Fruit fly (Drosophila melanogaster) whole organism, prepupa: ENCODE data around the gene glob1.

Experiments used
- Blimp-1 ChIP-seq: fragments of 200-800 bp; sonication (Bioruptor generic); optimal IDR thresholded peaks from 3 replicates; lab custom pipeline; 2017; ENCODE audit warnings: missing biosample characterization, missing genetic modification characterization, mild to moderate bottlenecking, moderate library complexity, missing genetic modification reagents
- CG10631 ChIP-seq: fragments of 200-800 bp; sonication (Bioruptor generic); optimal IDR thresholded peaks from 2 replicates; lab custom pipeline; 2016; ENCODE audit warnings: missing biosample characterization, missing genetic modification characterization
- CG11294 ChIP-seq: fragments of 200-800 bp; sonication (Bioruptor generic); IDR thresholded peaks from 2 replicates; pipeline ENCODE4 v1.3.6; 2022; ENCODE audit warnings: missing biosample characterization, missing genetic modification characterization
- CG15336 ChIP-seq: fragments of 200-800 bp; sonication (Bioruptor generic); IDR thresholded peaks from 2 replicates; pipeline ENCODE4 v1.3.6; 2022; ENCODE audit warnings: missing biosample characterization, missing genetic modification characterization
- CG1621 ChIP-seq: fragments of 200-800 bp; sonication (Bioruptor generic); optimal IDR thresholded peaks from 3 replicates; lab custom pipeline; 2018; ENCODE audit warnings: missing biosample characterization, mild to moderate bottlenecking, missing genetic modification characterization
- CG31627 ChIP-seq: fragments of 200-800 bp; sonication (Bioruptor generic); optimal IDR thresholded peaks from 3 replicates; lab custom pipeline; 2016; ENCODE audit warnings: missing biosample characterization, missing genetic modification characterization
- CG32006 ChIP-seq: fragments of 200-800 bp; sonication (Bioruptor generic); optimal IDR thresholded peaks from 3 replicates; lab custom pipeline; 2017; ENCODE audit warnings: missing biosample characterization, mild to moderate bottlenecking, missing genetic modification characterization
- CG34406 ChIP-seq: fragments of 200-800 bp; sonication (Bioruptor generic); optimal IDR thresholded peaks from 3 replicates; lab custom pipeline; 2016; ENCODE audit warnings: missing biosample characterization, missing genetic modification characterization
- CG4318 ChIP-seq: fragments of 200-800 bp; sonication (Bioruptor generic); optimal IDR thresholded peaks from 3 replicates; lab custom pipeline; 2017; ENCODE audit warnings: missing biosample characterization, mild to moderate bottlenecking, missing genetic modification characterization
- CG6163 ChIP-seq: fragments of 200-800 bp; sonication (Bioruptor generic); IDR thresholded peaks from 3 replicates; pipeline ENCODE4 v1.3.6; 2022; ENCODE audit warnings: missing biosample characterization, missing genetic modification characterization
- CG6854 ChIP-seq: fragments of 200-800 bp; sonication (Bioruptor generic); optimal IDR thresholded peaks from 2 replicates; lab custom pipeline; 2017; ENCODE audit warnings: missing biosample characterization, mild to moderate bottlenecking, missing genetic modification characterization
- CG7368 ChIP-seq: fragments of 200-800 bp; sonication (Bioruptor generic); optimal IDR thresholded peaks from 3 replicates; lab custom pipeline; 2016; ENCODE audit warnings: missing biosample characterization, missing genetic modification characterization
- CG8119 ChIP-seq: fragments of 200-800 bp; sonication (Bioruptor generic); IDR thresholded peaks from 3 replicates; pipeline ENCODE4 v1.3.6; 2022; ENCODE audit warnings: missing biosample characterization, missing genetic modification characterization
- CG8632 ChIP-seq: fragments of 200-800 bp; sonication (Bioruptor generic); optimal IDR thresholded peaks from 3 replicates; lab custom pipeline; 2016; ENCODE audit warnings: missing biosample characterization, missing genetic modification characterization
- CG9139 ChIP-seq: fragments of 200-800 bp; sonication (Bioruptor generic); optimal IDR thresholded peaks from 3 replicates; lab custom pipeline; 2017; ENCODE audit warnings: missing biosample characterization, mild to moderate bottlenecking, missing genetic modification characterization
- Eip78C ChIP-seq: fragments of 200-800 bp; sonication (Bioruptor generic); peaks from one replicate; lab custom pipeline; 2016; ENCODE audit warnings: missing biosample characterization, missing genetic modification characterization
- Hr38 ChIP-seq: sonication (Bioruptor generic); optimal IDR thresholded peaks from 2 replicates; lab custom pipeline; 2016; ENCODE audit warnings: missing biosample characterization, missing genetic modification characterization
- Hr4 ChIP-seq: fragments of 200-800 bp; sonication (Bioruptor generic); optimal IDR thresholded peaks from 3 replicates; lab custom pipeline; 2016; ENCODE audit warnings: missing biosample characterization, missing genetic modification characterization
- Lpt ChIP-seq: fragments of 200-800 bp; sonication (Bioruptor generic); optimal IDR thresholded peaks from 3 replicates; lab custom pipeline; 2016; ENCODE audit warnings: missing biosample characterization, missing genetic modification characterization
- Met ChIP-seq: fragments of 200-800 bp; sonication (Bioruptor generic); optimal IDR thresholded peaks from 3 replicates; lab custom pipeline; 2016; ENCODE audit warnings: missing biosample characterization, missing genetic modification characterization
- OdsH ChIP-seq: fragments of 200-800 bp; sonication (Bioruptor generic); optimal IDR thresholded peaks from 3 replicates; lab custom pipeline; 2016; ENCODE audit warnings: missing biosample characterization, missing genetic modification characterization
- Smox ChIP-seq: fragments of 200-800 bp; sonication (Bioruptor generic); optimal IDR thresholded peaks from 3 replicates; lab custom pipeline; 2016; ENCODE audit warnings: missing biosample characterization, missing genetic modification characterization
- Sox102F ChIP-seq: fragments of 200-800 bp; sonication (Bioruptor generic); optimal IDR thresholded peaks from 2 replicates; lab custom pipeline; 2016; ENCODE audit warnings: missing biosample characterization, mild to moderate bottlenecking, missing genetic modification characterization
- Sox14 ChIP-seq: fragments of 200-800 bp; sonication (Bioruptor generic); optimal IDR thresholded peaks from 3 replicates; lab custom pipeline; 2016; ENCODE audit warnings: missing biosample characterization, missing genetic modification characterization
- achi ChIP-seq: fragments of 200-800 bp; sonication (Bioruptor generic); optimal IDR thresholded peaks from 3 replicates; lab custom pipeline; 2016; ENCODE audit warnings: missing biosample characterization, missing genetic modification characterization
- cyc ChIP-seq: fragments of 200-800 bp; sonication (Bioruptor generic); optimal IDR thresholded peaks from 3 replicates; lab custom pipeline; 2016; ENCODE audit warnings: missing biosample characterization, missing genetic modification characterization
- dac ChIP-seq: fragments of 200-800 bp; sonication (Bioruptor generic); optimal IDR thresholded peaks from 2 replicates; lab custom pipeline; 2017; ENCODE audit warnings: missing biosample characterization, mild to moderate bottlenecking, missing genetic modification characterization
- dsx ChIP-seq: fragments of 200-800 bp; optimal IDR thresholded peaks from 3 replicates; lab custom pipeline; 2019; ENCODE audit warnings: missing biosample characterization, mild to moderate bottlenecking, missing genetic modification characterization, moderate library complexity; ENCODE audit not compliant: poor library complexity, severe bottlenecking
- eg ChIP-seq: fragments of 200-800 bp; sonication (Bioruptor generic); IDR thresholded peaks from 3 replicates; pipeline ENCODE4 v1.3.6; 2022; ENCODE audit warnings: missing biosample characterization, missing genetic modification characterization
- esn ChIP-seq: fragments of 200-800 bp; sonication (Bioruptor generic); optimal IDR thresholded peaks from 2 replicates; lab custom pipeline; 2016; ENCODE audit warnings: missing biosample characterization, mild to moderate bottlenecking, missing genetic modification characterization, moderate library complexity
- fd59A ChIP-seq: fragments of 200-800 bp; sonication (Bioruptor generic); optimal IDR thresholded peaks from 2 replicates; lab custom pipeline; 2017; ENCODE audit warnings: missing biosample characterization, mild to moderate bottlenecking, missing genetic modification characterization, missing genetic modification reagents
- fkh ChIP-seq: fragments of 200-800 bp; sonication (Bioruptor generic); optimal IDR thresholded peaks from 3 replicates; lab custom pipeline; 2017; ENCODE audit warnings: missing biosample characterization, mild to moderate bottlenecking, missing genetic modification characterization, moderate library complexity
- lz ChIP-seq: fragments of 200-800 bp; sonication (Bioruptor generic); optimal IDR thresholded peaks from 3 replicates; lab custom pipeline; 2016; ENCODE audit warnings: missing biosample characterization, missing genetic modification characterization
- net ChIP-seq: fragments of 200-800 bp; sonication (Bioruptor generic); optimal IDR thresholded peaks from 3 replicates; lab custom pipeline; 2016; ENCODE audit warnings: missing biosample characterization, missing genetic modification characterization
- ss ChIP-seq, 2 experiments: fragments of 200-800 bp; sonication (Bioruptor generic); optimal IDR thresholded peaks; 2 replicates in 1 of 2; 3 replicates in 1 of 2; lab custom pipeline; 2017 to 2018; ENCODE audit warnings: mild to moderate bottlenecking in 2 of 2, missing biosample characterization in 2 of 2, missing genetic modification characterization in 2 of 2, moderate library complexity in 1 of 2
- svp ChIP-seq: fragments of 200-800 bp; sonication (Bioruptor generic); peaks from one replicate; lab custom pipeline; 2016; ENCODE audit warnings: missing biosample characterization, missing genetic modification characterization

Gene glob1

DNA sequence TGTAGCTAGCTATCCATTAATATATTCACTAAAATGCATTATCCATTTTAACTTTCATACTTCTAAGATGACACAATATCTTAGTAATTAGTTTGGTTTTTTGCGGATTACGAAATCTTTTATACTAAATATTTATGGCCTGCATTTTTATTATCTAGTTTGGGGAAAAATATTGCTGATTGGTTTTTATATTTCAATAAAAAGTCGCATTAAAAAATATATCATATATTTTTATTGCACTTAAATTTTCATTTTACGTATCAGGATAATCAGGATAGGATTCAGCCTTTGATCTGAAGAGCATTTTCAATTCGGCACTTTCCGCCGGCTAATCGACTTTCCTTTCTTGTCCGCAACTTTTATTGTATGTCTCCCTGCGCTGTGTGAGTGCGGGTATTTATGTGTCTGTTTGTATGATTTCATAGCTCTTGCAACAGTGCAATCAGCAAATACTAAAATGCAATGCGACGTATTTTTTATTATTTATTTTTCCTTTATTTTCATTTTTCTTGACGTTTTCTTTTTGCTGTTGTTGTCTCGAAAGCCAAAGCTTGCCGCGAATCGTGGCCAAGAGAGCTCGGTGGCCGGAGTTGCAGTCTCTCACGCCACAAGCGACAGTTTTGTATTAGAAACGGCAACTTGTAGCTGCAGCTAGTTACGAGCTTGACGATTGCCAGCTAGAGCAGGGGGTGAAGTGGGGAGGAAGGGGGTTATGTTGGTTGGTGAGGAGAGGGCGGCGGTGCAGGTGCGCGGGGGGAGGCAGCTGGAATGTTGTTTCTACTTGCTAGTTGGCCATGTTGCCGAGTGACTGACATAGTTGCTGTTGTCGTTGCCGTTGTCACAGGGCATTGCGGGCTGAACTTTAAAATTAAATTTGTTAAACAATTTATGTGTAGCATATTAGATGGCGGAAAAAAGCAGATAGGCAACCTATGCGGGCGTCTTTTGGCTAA, 18.5 kb upstream of the glob1 start (continued):
- TF ChIP-seq CG8119 (GFP tag; lab: Robert Waterston, UW) (peak; percentile 62; the same call in 2 of the 3 replicates), svp (GFP tag; lab: Kevin White, UChicago) (peak; percentile 47), CG4318 (GFP tag; lab: Kevin White, UChicago) (peak; percentile 71), cyc (GFP tag; lab: Kevin White, UChicago) (no peak)
- TF ChIP-seq, all 60 proteins: peak for 14

- TF ChIP-seq Hr38 (GFP tag; lab: Kevin White, UChicago), result no peak
- TF ChIP-seq Met (GFP tag; lab: Kevin White, UChicago), result no peak
- TF ChIP-seq Smox, result no peak
These were observed 17.3 kb upstream of the glob1 start for dm6 chr3R:15921747-15922146.

DNA sequence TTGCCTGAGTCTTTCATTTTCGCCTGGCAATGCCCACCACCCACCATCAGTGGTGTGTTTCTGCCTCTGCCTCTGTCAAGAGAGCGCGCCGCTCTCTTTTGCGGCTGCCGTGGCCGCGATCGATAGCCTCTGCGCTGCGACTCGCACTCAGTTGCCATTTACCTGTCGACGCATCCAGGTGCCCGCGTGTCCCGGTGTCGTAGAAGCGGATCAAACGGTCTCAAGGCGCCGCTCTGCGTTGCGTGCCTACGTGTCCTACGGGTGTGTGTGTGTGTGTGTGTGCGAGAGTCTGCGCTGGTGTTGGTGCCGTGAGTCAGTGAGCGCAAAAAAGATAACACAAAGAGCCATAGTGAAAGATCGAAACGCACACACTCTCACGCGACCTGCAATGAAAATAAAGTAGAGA, 16.3 kb upstream of the glob1 start, which contains the start of gene Fbxl7:
Gene Fbxl7 (plus strand): TSS at position 148 of the 406 bp plus-strand sequence.
- TF ChIP-seq eg (GFP tag; lab: Robert Waterston, UW) (peak; percentile 71), CG6163 (GFP tag; lab: Robert Waterston, UW) (peak; percentile 71), Sox14 (GFP tag; lab: Kevin White, UChicago) (peak; percentile 36), dac (GFP tag; lab: Kevin White, UChicago) (no peak), Lpt (peak; percentile 34), achi (GFP tag; lab: Kevin White, UChicago) (no peak), net (GFP tag; lab: Kevin White, UChicago) (peak; percentile 8), dsx (peak; percentile 21), CG1621 (tag; lab: Kevin White, UChicago) (peak; percentile 36), Sox102F (GFP tag; lab: Kevin White, UChicago) (peak; percentile 20), svp (GFP tag; lab: Kevin White, UChicago) (peak; percentile 53), ss (GFP tag; optimal IDR thresholded peaks at IDR 0.05; lab: Kevin White, UChicago) (peak; percentile 51 to 81), CG6854 (GFP tag; lab: Kevin White, UChicago) (peak; percentile 40), Eip78C (GFP tag; lab: Kevin White, UChicago) (peak; percentile 32), CG7368 (GFP tag; lab: Kevin White, UChicago) (no peak), fkh (GFP tag; lab: Kevin White, UChicago) (peak; percentile 20)

dm6 chr3R:15920229-15920533, 15.7 kb upstream of the glob1 start:
- TF ChIP-seq CG10631 (GFP tag; lab: Kevin White, UChicago) (peak; percentile 29), svp (GFP tag; lab: Kevin White, UChicago) (peak; percentile 31), CG34406 (GFP tag; lab: Kevin White, UChicago) (no peak), Sox102F (GFP tag; lab: Kevin White, UChicago) (no peak), achi (GFP tag; lab: Kevin White, UChicago) (peak; percentile 4), CG9139 (GFP tag; lab: Kevin White, UChicago) (no peak), CG32006 (GFP tag; lab: Kevin White, UChicago) (peak; percentile 28), Hr4 (GFP tag; lab: Kevin White, UChicago) (peak; percentile 15), CG1621 (tag; lab: Kevin White, UChicago) (no peak)

DNA sequence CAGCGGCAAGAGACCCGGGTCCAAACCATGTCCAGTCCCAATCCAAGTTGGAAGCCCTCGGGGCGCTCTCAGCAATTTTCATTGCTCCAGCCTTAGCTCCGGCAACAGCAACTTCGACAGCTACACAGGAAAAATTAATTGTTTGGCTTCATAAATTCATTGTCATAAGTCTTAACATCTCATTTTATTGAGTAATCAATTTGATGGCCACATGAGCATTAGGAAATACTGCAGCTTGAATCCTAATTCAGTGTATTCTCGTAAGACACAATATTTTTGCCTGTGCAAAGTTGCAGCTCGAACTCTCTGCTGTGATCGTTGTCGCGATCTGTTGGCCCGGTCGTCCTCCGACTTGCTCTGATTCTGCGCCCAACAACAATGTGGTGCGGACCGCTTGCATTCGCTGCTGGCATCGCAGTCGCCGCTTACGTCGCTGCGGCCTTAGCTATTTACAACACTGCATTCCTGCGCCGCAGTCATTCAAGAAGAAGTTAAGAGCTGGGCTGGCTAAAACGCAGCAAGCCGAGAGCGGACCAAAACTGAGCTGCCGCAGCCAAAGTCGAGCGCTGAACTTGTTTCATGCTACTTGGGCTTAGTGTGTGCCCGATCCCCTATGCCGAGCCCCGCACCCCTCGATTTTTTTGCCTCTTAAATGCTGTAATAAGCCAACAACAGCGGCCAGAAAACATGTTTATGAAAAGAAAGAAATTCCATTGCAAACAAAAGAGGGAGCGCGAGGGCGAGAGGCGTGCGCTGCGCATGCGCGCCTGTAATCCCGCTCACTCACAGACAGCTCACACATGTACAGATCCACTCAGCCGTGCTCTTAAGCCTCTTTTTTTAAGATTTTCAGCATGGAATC, 15.2 kb upstream of the glob1 start:
- TF ChIP-seq Blimp-1 (GFP tag; lab: Kevin White, UChicago) (peak; percentile 75), CG11294 (GFP tag; lab: Robert Waterston, UW) (peak; percentile 84), Lpt (peak; percentile 86), Sox14 (GFP tag; lab: Kevin White, UChicago) (peak; percentile 97), achi (GFP tag; lab: Kevin White, UChicago) (peak; percentile 96), eg (GFP tag; lab: Robert Waterston, UW) (peak; percentile 95), CG8632 (peak; percentile 95), lz (GFP tag; lab: Kevin White, UChicago) (peak; percentile 96), cyc (GFP tag; lab: Kevin White, UChicago) (peak; percentile 97), esn (GFP tag; lab: Kevin White, UChicago) (peak; percentile 98), fkh (GFP tag; lab: Kevin White, UChicago) (no peak), CG10631 (GFP tag; lab: Kevin White, UChicago) (peak; percentile 96), CG6854 (GFP tag; lab: Kevin White, UChicago) (peak; percentile 90), CG7368 (GFP tag; lab: Kevin White, UChicago) (peak; percentile 97), CG6163 (GFP tag; lab: Robert Waterston, UW) (peak; percentile 98), CG34406 (GFP tag; lab: Kevin White, UChicago) (peak; percentile 95), CG15336 (GFP tag; lab: Robert Waterston, UW) (peak; percentile 95), Eip78C (GFP tag; lab: Kevin White, UChicago) (peak; percentile 99), fd59A (GFP tag; lab: Kevin White, UChicago) (peak; percentile 92), ss (GFP tag; optimal IDR thresholded peaks at IDR 0.05; lab: Kevin White, UChicago) (peak; percentile 72 to 88), CG31627 (GFP tag; lab: Kevin White, UChicago) (peak; percentile 97), Smox (peak; percentile 96), OdsH (GFP tag; lab: Kevin White, UChicago) (peak; percentile 97), Met (GFP tag; lab: Kevin White, UChicago) (peak; percentile 98), CG32006 (GFP tag; lab: Kevin White, UChicago) (peak; percentile 94)
